Fruit fly (Drosophila melanogaster) whole organism, embryonic: ENCODE measurements around the gene mRpS31.
A peak's percentile ranks its signal among the peaks of the same experiment; 100 is the strongest.

Experiments
- BEAF-32 ChIP-seq: fragments of 200-800 bp; sonication (Bioruptor generic); optimal IDR thresholded peaks from 3 replicates; lab custom pipeline; 2017; ENCODE audit warnings: missing biosample characterization, missing genetic modification characterization, mild to moderate bottlenecking, moderate library complexity, missing genetic modification reagents
- Blimp-1 ChIP-seq: fragments of 200-800 bp; sonication (Bioruptor generic); optimal IDR thresholded peaks from 3 replicates; lab custom pipeline; 2018; ENCODE audit warnings: missing biosample characterization, missing genetic modification characterization, mild to moderate bottlenecking, moderate library complexity, missing genetic modification reagents
- CG12299 ChIP-seq: fragments of 200-800 bp; sonication (Bioruptor generic); optimal IDR thresholded peaks from 2 replicates; lab custom pipeline; 2018; ENCODE audit warnings: missing biosample characterization, mild to moderate bottlenecking, missing genetic modification characterization
- CG15269 ChIP-seq: fragments of 200-800 bp; sonication (Bioruptor generic); optimal IDR thresholded peaks from 2 replicates; lab custom pipeline; 2018; ENCODE audit warnings: missing biosample characterization, mild to moderate bottlenecking, missing genetic modification characterization, moderate library complexity
- CG15514 ChIP-seq: fragments of 200-800 bp; sonication (Bioruptor generic); optimal IDR thresholded peaks from 3 replicates; lab custom pipeline; 2017; ENCODE audit warnings: missing biosample characterization, missing genetic modification characterization, mild to moderate bottlenecking, moderate library complexity, missing genetic modification reagents
- CG1603 ChIP-seq: fragments of 200-800 bp; sonication (Bioruptor generic); optimal IDR thresholded peaks from 2 replicates; lab custom pipeline; 2019; ENCODE audit warnings: missing biosample characterization, mild to moderate bottlenecking, missing genetic modification characterization, moderate library complexity
- CG17186 ChIP-seq: fragments of 200-800 bp; sonication (Bioruptor generic); optimal IDR thresholded peaks from 3 replicates; lab custom pipeline; 2017; ENCODE audit warnings: missing biosample characterization, missing genetic modification reagents, missing genetic modification characterization
- CG18011 ChIP-seq: fragments of 200-800 bp; sonication (Bioruptor generic); optimal IDR thresholded peaks from 2 replicates; lab custom pipeline; 2017; ENCODE audit warnings: missing biosample characterization, missing genetic modification characterization, mild to moderate bottlenecking, moderate library complexity, missing genotype
- CG2116 ChIP-seq: fragments of 200-800 bp; sonication (Bioruptor generic); optimal IDR thresholded peaks from 3 replicates; lab custom pipeline; 2018; ENCODE audit warnings: missing biosample characterization, mild to moderate bottlenecking, missing genetic modification characterization
- CG2120 ChIP-seq: fragments of 200-800 bp; sonication (Bioruptor generic); optimal IDR thresholded peaks from 3 replicates; lab custom pipeline; 2016; ENCODE audit warnings: missing biosample characterization, missing genetic modification characterization
- CG2129 ChIP-seq: fragments of 200-800 bp; sonication (Bioruptor generic); IDR thresholded peaks from 2 replicates; pipeline ENCODE4 v1.3.6; 2022; ENCODE audit warnings: missing biosample characterization, missing genetic modification characterization; ENCODE audit not compliant: partially characterized antibody
- CG3065 ChIP-seq: fragments of 200-800 bp; sonication (Bioruptor generic); optimal IDR thresholded peaks from 2 replicates; lab custom pipeline; 2016; ENCODE audit warnings: missing biosample characterization, missing genetic modification characterization
- CG32772 ChIP-seq: fragments of 200-800 bp; sonication (Bioruptor generic); IDR thresholded peaks from 2 replicates; pipeline ENCODE4 v1.3.6; 2022; ENCODE audit warnings: missing biosample characterization, missing genetic modification characterization
- CG42726 ChIP-seq: fragments of 200-800 bp; sonication (Bioruptor generic); IDR thresholded peaks from 2 replicates; pipeline ENCODE4 v1.3.6; 2022; ENCODE audit warnings: missing biosample characterization, missing genetic modification characterization; ENCODE audit not compliant: partially characterized antibody
- CG6683 ChIP-seq: fragments of 200-800 bp; sonication (Bioruptor generic); optimal IDR thresholded peaks from 2 replicates; lab custom pipeline; 2017; ENCODE audit warnings: missing biosample characterization, mild to moderate bottlenecking, missing genetic modification characterization, missing genetic modification reagents
- CG7372 ChIP-seq: fragments of 200-800 bp; sonication (Bioruptor generic); IDR thresholded peaks from 2 replicates; pipeline ENCODE4 v1.3.6; 2022; ENCODE audit warnings: missing biosample characterization, missing genetic modification characterization
- CG7839 ChIP-seq: fragments of 200-800 bp; sonication (Bioruptor generic); optimal IDR thresholded peaks from 3 replicates; lab custom pipeline; 2018; ENCODE audit warnings: missing biosample characterization, mild to moderate bottlenecking, missing genetic modification characterization, moderate library complexity
- CG8359 ChIP-seq: fragments of 200-800 bp; sonication (Bioruptor generic); optimal IDR thresholded peaks from 2 replicates; lab custom pipeline; 2017; ENCODE audit warnings: missing biosample characterization, mild to moderate bottlenecking, missing genetic modification characterization, borderline replicate concordance
- CG9437 ChIP-seq: fragments of 200-800 bp; sonication (Bioruptor generic); optimal IDR thresholded peaks from 2 replicates; lab custom pipeline; 2018; ENCODE audit warnings: missing biosample characterization, mild to moderate bottlenecking, missing genetic modification characterization
- CG9797 ChIP-seq: fragments of 200-800 bp; sonication (Bioruptor generic); optimal IDR thresholded peaks from 3 replicates; lab custom pipeline; 2018; ENCODE audit warnings: missing biosample characterization, mild to moderate bottlenecking, missing genetic modification characterization
- Dad ChIP-seq: fragments of 200-800 bp; sonication (Bioruptor generic); optimal IDR thresholded peaks from 3 replicates; lab custom pipeline; 2016; ENCODE audit warnings: missing biosample characterization, missing genetic modification characterization
- Dp ChIP-seq: fragments of 200-800 bp; sonication (Bioruptor generic); optimal IDR thresholded peaks from 2 replicates; lab custom pipeline; 2018; ENCODE audit warnings: missing biosample characterization, mild to moderate bottlenecking, missing genetic modification characterization, moderate library complexity
- E2f2 ChIP-seq: fragments of 200-800 bp; sonication (Bioruptor generic); IDR thresholded peaks from 2 replicates; pipeline ENCODE4 v1.3.6; 2022; ENCODE audit warnings: missing biosample characterization, missing genetic modification characterization
- Ets65A ChIP-seq: fragments of 200-800 bp; sonication (Bioruptor generic); peaks from one replicate; lab custom pipeline; 2016; ENCODE audit warnings: missing biosample characterization, missing genetic modification characterization
- HLH4C ChIP-seq: fragments of 200-800 bp; sonication (Bioruptor generic); IDR thresholded peaks from 3 replicates; pipeline ENCODE4 v1.3.6; 2022; ENCODE audit warnings: missing biosample characterization, missing genetic modification characterization; ENCODE audit not compliant: partially characterized antibody
- Hmx ChIP-seq: fragments of 200-800 bp; sonication (Bioruptor generic); optimal IDR thresholded peaks from 2 replicates; lab custom pipeline; 2016; ENCODE audit warnings: missing biosample characterization, missing genetic modification characterization
- NC2β ChIP-seq: fragments of 200-800 bp; sonication (Bioruptor generic); optimal IDR thresholded peaks from 2 replicates; lab custom pipeline; 2016; ENCODE audit warnings: missing biosample characterization, missing genetic modification characterization
- Optix ChIP-seq: fragments of 200-800 bp; sonication (Bioruptor generic); IDR thresholded peaks from 3 replicates; pipeline ENCODE4 v1.3.6; 2022; ENCODE audit warnings: missing biosample characterization, missing genetic modification characterization
- Sin3A ChIP-seq: fragments of >200 bp; optimal IDR thresholded peaks from 2 replicates; lab custom pipeline; 2018
- Six4 ChIP-seq: fragments of 200-800 bp; sonication (Bioruptor generic); optimal IDR thresholded peaks from 2 replicates; lab custom pipeline; 2016; ENCODE audit warnings: missing biosample characterization, missing genetic modification characterization
- Sox100B ChIP-seq: fragments of 200-800 bp; sonication (Bioruptor generic); optimal IDR thresholded peaks from 3 replicates; lab custom pipeline; 2018; ENCODE audit warnings: missing biosample characterization, mild to moderate bottlenecking, missing genetic modification characterization
- Spps ChIP-seq: fragments of 200-800 bp; sonication (Bioruptor generic); optimal IDR thresholded peaks from 2 replicates; lab custom pipeline; 2018; ENCODE audit warnings: missing biosample characterization, mild to moderate bottlenecking, missing genetic modification characterization
- Xrp1 ChIP-seq: fragments of 200-800 bp; sonication (Bioruptor generic); IDR thresholded peaks from 2 replicates; pipeline ENCODE4 v1.3.6; 2022; ENCODE audit warnings: missing biosample characterization, missing genetic modification characterization
- cas ChIP-seq: fragments of 200-800 bp; sonication (Bioruptor generic); IDR thresholded peaks from 2 replicates; pipeline ENCODE4 v1.3.6; 2022; ENCODE audit warnings: missing biosample characterization, missing genetic modification characterization
- dimm ChIP-seq: fragments of 200-800 bp; sonication (Bioruptor generic); IDR thresholded peaks from 2 replicates; pipeline ENCODE4 v1.3.6; 2022; ENCODE audit warnings: missing biosample characterization, missing genetic modification characterization
- emc ChIP-seq: fragments of 200-800 bp; sonication (Bioruptor generic); optimal IDR thresholded peaks from 2 replicates; lab custom pipeline; 2016; ENCODE audit warnings: missing biosample characterization, missing genetic modification characterization
- gsb-n ChIP-seq: fragments of 200-800 bp; sonication (Bioruptor generic); optimal IDR thresholded peaks from 3 replicates; lab custom pipeline; 2018; ENCODE audit warnings: missing biosample characterization, mild to moderate bottlenecking, missing genetic modification characterization
- hkb ChIP-seq, 2 experiments: fragments of 200-800 bp in 1 of 2; fragments of >200 bp in 1 of 2; sonication (Bioruptor generic) in 1 of 2; IDR thresholded peaks in 1 of 2; optimal IDR thresholded peaks in 1 of 2; 2 replicates each; pipeline versions ENCODE4 v1.3.6 to Lab custom; 2017 to 2022; ENCODE audit warnings: missing biosample characterization in 1 of 2, missing genetic modification characterization in 1 of 2
- lov ChIP-seq, 2 experiments: fragments of 200-800 bp in 1 of 2; fragments of >200 bp in 1 of 2; sonication (Bioruptor generic) in 1 of 2; IDR thresholded peaks in 1 of 2; optimal IDR thresholded peaks in 1 of 2; 2 replicates in 1 of 2; 3 replicates in 1 of 2; pipeline versions ENCODE4 v1.3.6 to Lab custom; 2017 to 2022; ENCODE audit warnings: missing biosample characterization in 1 of 2, missing genetic modification characterization in 1 of 2
- maf-S ChIP-seq: fragments of 200-800 bp; sonication (Bioruptor generic); optimal IDR thresholded peaks from 2 replicates; lab custom pipeline; 2016; ENCODE audit warnings: missing biosample characterization, missing genetic modification characterization
- nerfin-2 ChIP-seq: fragments of 200-800 bp; sonication (Bioruptor generic); IDR thresholded peaks from 2 replicates; pipeline ENCODE4 v1.3.6; 2022; ENCODE audit warnings: missing biosample characterization, missing genetic modification characterization; ENCODE audit not compliant: partially characterized antibody
- oc ChIP-seq: fragments of 200-800 bp; sonication (Bioruptor generic); optimal IDR thresholded peaks from 2 replicates; lab custom pipeline; 2018; ENCODE audit warnings: missing biosample characterization, mild to moderate bottlenecking, missing genetic modification characterization, moderate library complexity
- otp ChIP-seq: fragments of 200-800 bp; sonication (Bioruptor generic); IDR thresholded peaks from 3 replicates; pipeline ENCODE4, ENCODE4 v1.3.6; 2022; ENCODE audit warnings: missing biosample characterization, missing genetic modification characterization
- prd ChIP-seq, 3 experiments: fragments of >200 bp in 2 of 3; fragments of 200-800 bp in 1 of 3; sonication (Bioruptor generic) in 1 of 3; optimal IDR thresholded peaks in 2 of 3; IDR thresholded peaks in 1 of 3; 2 replicates in 2 of 3; 3 replicates in 1 of 3; pipeline versions ENCODE4 v1.3.6 to Lab custom; 2017 to 2022; ENCODE audit warnings: missing biosample characterization in 1 of 3, missing genetic modification characterization in 1 of 3
- seq ChIP-seq: fragments of 200-800 bp; sonication (Bioruptor generic); IDR thresholded peaks from 2 replicates; pipeline ENCODE4 v1.3.6; 2022; ENCODE audit warnings: missing biosample characterization, missing genetic modification characterization
- sqz ChIP-seq: fragments of 200-800 bp; sonication (Bioruptor generic); optimal IDR thresholded peaks from 3 replicates; lab custom pipeline; 2018; ENCODE audit warnings: missing biosample characterization, mild to moderate bottlenecking, missing genetic modification characterization
- tap ChIP-seq: fragments of 200-800 bp; optimal IDR thresholded peaks from 3 replicates; lab custom pipeline; 2019; ENCODE audit warnings: missing biosample characterization, mild to moderate bottlenecking, missing genetic modification characterization, moderate library complexity
- z ChIP-seq: fragments of 200-800 bp; sonication (Bioruptor generic); IDR thresholded peaks from 3 replicates; pipeline ENCODE4 v1.3.6; 2022; ENCODE audit warnings: missing biosample characterization, missing genetic modification characterization
- zen ChIP-seq: fragments of 200-800 bp; sonication (Bioruptor generic); optimal IDR thresholded peaks from 3 replicates; lab custom pipeline; 2018; ENCODE audit warnings: missing biosample characterization, mild to moderate bottlenecking, missing genetic modification characterization, moderate library complexity

Gene mRpS31

DNA sequence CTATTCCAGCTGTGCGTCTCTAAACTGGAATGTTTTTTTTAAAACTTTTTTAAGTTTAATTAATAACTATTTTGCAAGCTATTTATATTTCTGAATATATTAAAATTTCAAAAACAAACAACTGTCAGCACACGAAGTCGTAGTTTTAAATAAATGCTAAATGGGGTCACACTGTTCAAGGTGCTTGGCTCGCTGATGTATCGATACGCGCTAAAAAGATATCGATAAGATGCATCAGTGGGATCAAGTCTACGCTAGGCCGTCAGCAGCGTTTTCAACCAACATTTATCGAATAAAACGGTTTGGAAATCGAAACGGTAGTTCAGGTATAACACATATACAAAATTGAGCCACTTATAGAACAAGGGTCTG is 45.9 kb downstream of the mRpS31 start, which contains the start of gene Diap1 (continued):
- TF ChIP-seq oc (no peak), maf-S (no peak), CG9437 (GFP tag; lab: Kevin White, UChicago) (no peak), emc (GFP tag; lab: Kevin White, UChicago) (no peak), CG15514 (GFP tag; lab: Kevin White, UChicago) (peak; percentile 96), Hmx (no peak), CG1603 (tag; lab: Kevin White, UChicago) (peak; percentile 71), CG32772 (GFP tag; lab: Robert Waterston, UW) (0 out of 2 replicates have a peak, but pooled peaks have one; percentile 1), E2f2 (GFP tag; lab: Robert Waterston, UW) (peak; percentile 92), cas (GFP tag; lab: Robert Waterston, UW) (no peak), zen (peak; percentile 37), gsb-n (no peak), CG7372 (GFP tag; lab: Robert Waterston, UW) (no peak), CG6683 (GFP tag; lab: Kevin White, UChicago) (no peak), Sox100B (no peak), CG2116 (GFP tag; lab: Kevin White, UChicago) (peak; percentile 95), otp (GFP tag; lab: Robert Waterston, UW) (no peak), tap (tag; lab: Kevin White, UChicago) (no peak), CG2120 (GFP tag; lab: Kevin White, UChicago) (no peak), CG7839 (tag; lab: Kevin White, UChicago) (no peak), Optix (GFP tag; lab: Robert Waterston, UW) (no peak), nerfin-2 (GFP tag; lab: Robert Waterston, UW) (peak; percentile 84), lov (optimal IDR thresholded peaks at IDR 0.05; lab: Kevin White, UChicago) (no peak), lov (GFP tag; IDR thresholded peaks at IDR 0.05; lab: Robert Waterston, UW) (no peak), HLH4C (GFP tag; lab: Robert Waterston, UW) (peak; percentile 91), CG2129 (GFP tag; lab: Robert Waterston, UW) (peak; percentile 89), dimm (GFP tag; lab: Robert Waterston, UW) (no peak), Ets65A (GFP tag; lab: Kevin White, UChicago) (peak; percentile 90), CG12299 (no peak), prd (optimal IDR thresholded peaks at IDR 0.05; lab: Kevin White, UChicago) (no peak), prd (GFP tag; IDR thresholded peaks at IDR 0.05; lab: Robert Waterston, UW) (0 out of 3 replicates have a peak, but pooled peaks have one; percentile 17), Spps (tag; lab: Kevin White, UChicago) (no peak), NC2β (GFP tag; lab: Kevin White, UChicago) (no peak), Blimp-1 (GFP tag; lab: Kevin White, UChicago) (peak; percentile 15), Xrp1 (GFP tag; lab: Robert Waterston, UW) (no peak; the same call in 1 of the 2 replicates), CG9797 (GFP tag; lab: Kevin White, UChicago) (peak; percentile 62), seq (GFP tag; lab: Robert Waterston, UW) (0 out of 2 replicates have a peak, but pooled peaks have one; percentile 3), CG42726 (GFP tag; lab: Robert Waterston, UW) (peak; percentile 91), CG18011 (GFP tag; lab: Kevin White, UChicago) (no peak), z (no peak), CG17186 (GFP tag; lab: Kevin White, UChicago) (peak; percentile 41), Dad (GFP tag; lab: Kevin White, UChicago) (peak; percentile 0), Sin3A (lab: Kevin White, UChicago) (peak; percentile 71), CG8359 (GFP tag; lab: Kevin White, UChicago) (no peak), sqz (GFP tag; lab: Kevin White, UChicago) (no peak), CG15269 (tag; lab: Kevin White, UChicago) (no peak), CG3065 (GFP tag; lab: Kevin White, UChicago) (no peak), BEAF-32 (peak; percentile 89), Dp (peak; percentile 85), hkb (optimal IDR thresholded peaks at IDR 0.05; lab: Kevin White, UChicago) (peak; percentile 52), hkb (GFP tag; IDR thresholded peaks at IDR 0.05; lab: Robert Waterston, UW) (no peak), Six4 (GFP tag; lab: Kevin White, UChicago) (no peak)
